Worm (Caenorhabditis elegans) whole organism, mixed stage, embryonic: ENCODE results near the gene wee-1.1.

Experiments
- bed-3 ChIP-seq: fragments of 200-800 bp; sonication (Bioruptor generic); optimal IDR thresholded peaks from 3 replicates; lab custom pipeline; 2018; ENCODE audit warnings: mild to moderate bottlenecking, missing genetic modification characterization, moderate library complexity, missing compliant biosample characterization
- ces-1 ChIP-seq: fragments of 150-350 bp; optimal IDR thresholded peaks from 2 replicates; lab custom pipeline; 2014; ENCODE audit warnings: missing biosample characterization, missing genetic modification reagents, missing genetic modification characterization
- elt-3 ChIP-seq: fragments of 150-350 bp; optimal IDR thresholded peaks from 2 replicates; lab custom pipeline; 2014; ENCODE audit warnings: missing biosample characterization, missing genetic modification characterization
- lin-13 ChIP-seq: fragments of 150-350 bp; optimal IDR thresholded peaks from 2 replicates; lab custom pipeline; 2014; ENCODE audit warnings: missing biosample characterization, missing genetic modification characterization
- lsy-2 ChIP-seq: fragments of 150-350 bp; optimal IDR thresholded peaks from 2 replicates; lab custom pipeline; 2014; ENCODE audit warnings: missing biosample characterization, missing genetic modification characterization
- nhr-237 ChIP-seq: fragments of 150-350 bp; optimal IDR thresholded peaks from 2 replicates; lab custom pipeline; 2014; ENCODE audit warnings: missing biosample characterization, missing genetic modification characterization
- nhr-28 ChIP-seq: fragments of 150-350 bp; optimal IDR thresholded peaks from 2 replicates; lab custom pipeline; 2014; ENCODE audit warnings: missing biosample characterization, missing genetic modification characterization
- nhr-76 ChIP-seq: sonication (generic microtip); optimal IDR thresholded peaks from 2 replicates; lab custom pipeline; 2017; ENCODE audit warnings: missing biosample characterization, missing genetic modification characterization
- pha-4 ChIP-seq: fragments of 150-350 bp; optimal IDR thresholded peaks from 2 replicates; lab custom pipeline; 2018; ENCODE audit warnings: missing biosample characterization, missing genetic modification reagents, missing genetic modification characterization
- sem-2 ChIP-seq: fragments of 200-800 bp; sonication (Bioruptor generic); optimal IDR thresholded peaks from 2 replicates; lab custom pipeline; 2018; ENCODE audit warnings: mild to moderate bottlenecking, missing genetic modification characterization, missing compliant biosample characterization
- snpc-4 ChIP-seq: fragments of 150-350 bp; optimal IDR thresholded peaks from 2 replicates; lab custom pipeline; 2014; ENCODE audit warnings: missing biosample characterization, missing genetic modification characterization
- sptf-1 ChIP-seq: sonication (generic microtip); optimal IDR thresholded peaks from 2 replicates; lab custom pipeline; 2017; ENCODE audit warnings: mild to moderate bottlenecking, missing genetic modification characterization, moderate library complexity, missing compliant biosample characterization
- unc-120 ChIP-seq: sonication (generic microtip); optimal IDR thresholded peaks from 2 replicates; lab custom pipeline; 2017; ENCODE audit warnings: missing genetic modification characterization, missing compliant biosample characterization; ENCODE audit not compliant: poor library complexity, severe bottlenecking
- unc-62 ChIP-seq: fragments of 150-350 bp; optimal IDR thresholded peaks from 2 replicates; lab custom pipeline; 2014; ENCODE audit warnings: missing biosample characterization, missing genetic modification reagents, missing genetic modification characterization

ce11 chrII:9592737-9593136 lies 9.4 kb upstream of the wee-1.1 start, which contains the start of gene parp-2:
- TF ChIP-seq ces-1 (GFP tag; lab: Kevin White, UChicago) (no peak), snpc-4 (no peak), sptf-1 (tag; lab: Kevin White, UChicago) (no peak), bed-3 (GFP tag; lab: Kevin White, UChicago) (no peak), unc-62 (GFP tag; lab: Kevin White, UChicago) (no peak), unc-120 (tag; lab: Kevin White, UChicago) (no peak), pha-4 (tag; lab: Kevin White, UChicago) (no peak), nhr-76 (no peak), nhr-28 (tag; lab: Kevin White, UChicago) (no peak), elt-3 (tag; lab: Kevin White, UChicago) (no peak), nhr-237 (tag; lab: Kevin White, UChicago) (no peak), lin-13 (no peak), lsy-2 (no peak), sem-2 (GFP tag; lab: Kevin White, UChicago) (no peak)
